Fruit fly (Drosophila melanogaster): Measurements from ENCODE around the gene PIG-Wa.
A peak's percentile ranks its signal among the peaks of the same experiment; 100 is the strongest.

Gene PIG-Wa

dm6 chr2L:2420490-2420889, 37.5 kb downstream of the PIG-Wa start, which contains the start of gene CG9886 (continued):
- TF ChIP-seq ci (GFP tag; IDR thresholded peaks at IDR 0.05) (0 out of 3 replicates have a peak, but pooled peaks have one; percentile 48), lilli (GFP tag; optimal IDR thresholded peaks at IDR 0.05) (peak; percentile 67), CG10959 (GFP tag; IDR thresholded peaks at IDR 0.05) (0 out of 2 replicates have a peak, but pooled peaks have one; percentile 16), CoRest (tag; optimal IDR thresholded peaks at IDR 0.05) (peak; percentile 82), CG11456 (GFP tag; IDR thresholded peaks at IDR 0.05) (no peak), tap (tag; optimal IDR thresholded peaks at IDR 0.05) (peak; percentile 68), B-H2 (GFP tag; optimal IDR thresholded peaks at IDR 0.05) (peak; percentile 49), CG10274 (GFP tag; optimal IDR thresholded peaks at IDR 0.05) (no peak), CG13296 (GFP tag; optimal IDR thresholded peaks at IDR 0.05) (peak; percentile 56), Rx (GFP tag; IDR thresholded peaks at IDR 0.05) (no peak), CG6654 (GFP tag; optimal IDR thresholded peaks at IDR 0.05) (no peak), twi (tag; optimal IDR thresholded peaks at IDR 0.05) (no peak), Ptx1 (GFP tag; IDR thresholded peaks at IDR 0.05) (peak; percentile 56), CG2712 (tag; optimal IDR thresholded peaks at IDR 0.05) (peak; percentile 85), lola (GFP tag; optimal IDR thresholded peaks at IDR 0.05) (no peak), ab (GFP tag; optimal IDR thresholded peaks at IDR 0.05) (no peak), Xrp1 (GFP tag; IDR thresholded peaks at IDR 0.05) (peak; percentile 82), CG8290 (GFP tag; optimal IDR thresholded peaks at IDR 0.05) (peak; percentile 23), CG8290 (tag; optimal IDR thresholded peaks at IDR 0.05) (no peak), hb (GFP tag; IDR thresholded peaks at IDR 0.05; ENCODE audit: partially characterized antibody) (no peak), Ada2b (GFP tag; IDR thresholded peaks at IDR 0.05) (peak; percentile 40), CG15696 (tag; optimal IDR thresholded peaks at IDR 0.05) (peak; percentile 78), NfI (GFP tag; optimal IDR thresholded peaks at IDR 0.05) (peak; percentile 62), B-H1 (GFP tag; IDR thresholded peaks at IDR 0.05) (peak; percentile 12; the same call in 1 of the 3 replicates), corto (GFP tag; optimal IDR thresholded peaks at IDR 0.05) (no peak), bcd (GFP tag; optimal IDR thresholded peaks at IDR 0.05) (peak; percentile 57), crc (GFP tag; optimal IDR thresholded peaks at IDR 0.05) (no peak), CG10267 (tag; optimal IDR thresholded peaks at IDR 0.05) (peak; percentile 73), CG15601 (tag; optimal IDR thresholded peaks at IDR 0.05) (peak; percentile 72), YL-1 (GFP tag; optimal IDR thresholded peaks at IDR 0.05) (peak; percentile 30), ro (GFP tag; IDR thresholded peaks at IDR 0.05) (no peak), CG12744 (GFP tag; optimal IDR thresholded peaks at IDR 0.05) (peak; percentile 16), wek (GFP tag; optimal IDR thresholded peaks at IDR 0.05) (peak; percentile 99), CG17359 (tag; optimal IDR thresholded peaks at IDR 0.05) (peak; percentile 67), Sry-δ (GFP tag; optimal IDR thresholded peaks at IDR 0.05) (no peak), Deaf1 (tag; optimal IDR thresholded peaks at IDR 0.05) (peak; percentile 44), CG4617 (GFP tag; optimal IDR thresholded peaks at IDR 0.05; ENCODE audit: borderline replicate concordance) (peak; percentile 62), Camta (GFP tag; optimal IDR thresholded peaks at IDR 0.05) (no peak), Dll (GFP tag; IDR thresholded peaks at IDR 0.05; ENCODE audit: partially characterized antibody) (no peak), Dek (tag; optimal IDR thresholded peaks at IDR 0.05) (peak; percentile 57), CG2129 (GFP tag; IDR thresholded peaks at IDR 0.05; ENCODE audit: partially characterized antibody) (no peak), CG3065 (GFP tag; optimal IDR thresholded peaks at IDR 0.05) (peak; percentile 35), sna (GFP tag; IDR thresholded peaks at IDR 0.05; ENCODE audit: partially characterized antibody) (no peak), esg (GFP tag; conservative IDR thresholded peaks at IDR 0.05) (peak; percentile 38; the same call in 1 of the 2 replicates), CG4730 (GFP tag; IDR thresholded peaks at IDR 0.05) (no peak), org-1 (GFP tag; optimal IDR thresholded peaks at IDR 0.05) (peak; percentile 23), D19B (GFP tag; optimal IDR thresholded peaks at IDR 0.05) (peak; percentile 8), fu2 (GFP tag; optimal IDR thresholded peaks at IDR 0.05) (no peak), CG9876 (GFP tag; optimal IDR thresholded peaks at IDR 0.05) (no peak), CG9437 (GFP tag; optimal IDR thresholded peaks at IDR 0.05) (peak; percentile 21), CG8765 (GFP tag; IDR thresholded peaks at IDR 0.05) (no peak)
